Worm (Caenorhabditis elegans) whole organism, L3 larva: ENCODE data around the gene scly-1.

ENCODE experiments used
- R02D3.7 ChIP-seq: fragments of 150-350 bp; optimal IDR thresholded peaks from 2 replicates; lab custom pipeline; 2014; ENCODE audit warnings: missing biosample characterization, missing genetic modification characterization
- ZK546.5 ChIP-seq: sonication (generic microtip); optimal IDR thresholded peaks from 2 replicates; lab custom pipeline; 2017; ENCODE audit warnings: missing biosample characterization, missing genetic modification characterization
- aly-2 ChIP-seq: fragments of 150-350 bp; optimal IDR thresholded peaks from 2 replicates; lab custom pipeline; 2014; ENCODE audit warnings: missing biosample characterization, missing genetic modification characterization
- ama-1 ChIP-seq: fragments of 150-350 bp; optimal IDR thresholded peaks from 2 replicates; lab custom pipeline; 2018
- ceh-28 ChIP-seq: fragments of 150-350 bp; optimal IDR thresholded peaks from 2 replicates; lab custom pipeline; 2014; ENCODE audit warnings: missing biosample characterization, missing genetic modification reagents, missing genetic modification characterization
- ceh-82 ChIP-seq: fragments of 150-350 bp; optimal IDR thresholded peaks from 2 replicates; lab custom pipeline; 2014; ENCODE audit warnings: missing biosample characterization, missing genetic modification characterization
- ceh-9 ChIP-seq: sonication (generic microtip); optimal IDR thresholded peaks from 2 replicates; lab custom pipeline; 2018; ENCODE audit warnings: missing biosample characterization, missing genetic modification characterization
- daf-12 ChIP-seq: fragments of 150-350 bp; optimal IDR thresholded peaks from 2 replicates; lab custom pipeline; 2014; ENCODE audit warnings: missing biosample characterization, missing genetic modification reagents, missing genetic modification characterization
- egl-27 ChIP-seq: sonication (generic microtip); optimal IDR thresholded peaks from 4 replicates; lab custom pipeline; 2017; ENCODE audit warnings: missing biosample characterization, missing genetic modification reagents, missing genetic modification characterization
- egl-5 ChIP-seq: fragments of 150-350 bp; optimal IDR thresholded peaks from 2 replicates; lab custom pipeline; 2017; ENCODE audit warnings: missing biosample characterization, missing genetic modification reagents, missing genetic modification characterization, inconsistent platforms
- elt-1 ChIP-seq: fragments of 150-350 bp; optimal IDR thresholded peaks from 2 replicates; lab custom pipeline; 2014; ENCODE audit warnings: missing biosample characterization, missing genetic modification characterization
- elt-2 ChIP-seq: sonication (generic microtip); optimal IDR thresholded peaks from 2 replicates; lab custom pipeline; 2016; ENCODE audit warnings: missing genetic modification reagents, mild to moderate bottlenecking, missing genetic modification characterization, missing compliant biosample characterization
- elt-3 ChIP-seq, 3 experiments: fragments of 150-350 bp in 1 of 3; sonication (generic microtip) in 2 of 3; optimal IDR thresholded peaks; 2 replicates in 2 of 3; 4 replicates in 1 of 3; lab custom pipeline; 2014 to 2017; ENCODE audit warnings: missing biosample characterization in 3 of 3, missing genetic modification characterization in 3 of 3
- eor-1 ChIP-seq, 2 experiments: fragments of 150-350 bp; optimal IDR thresholded peaks; 2 replicates each; lab custom pipeline; 2014 to 2018; ENCODE audit warnings: missing biosample characterization in 2 of 2, missing genetic modification characterization in 2 of 2
- fkh-10 ChIP-seq: sonication (generic microtip); optimal IDR thresholded peaks from 2 replicates; lab custom pipeline; 2017; ENCODE audit warnings: missing biosample characterization, missing genetic modification reagents, missing genetic modification characterization
- fkh-2 ChIP-seq: fragments of 150-350 bp; optimal IDR thresholded peaks from 2 replicates; lab custom pipeline; 2014; ENCODE audit warnings: missing biosample characterization, missing genetic modification reagents, missing genetic modification characterization
- fos-1 ChIP-seq: fragments of 150-350 bp; optimal IDR thresholded peaks from 2 replicates; lab custom pipeline; 2014; ENCODE audit warnings: missing biosample characterization, missing genetic modification characterization
- hmg-11 ChIP-seq: sonication (generic microtip); optimal IDR thresholded peaks from 2 replicates; lab custom pipeline; 2016; ENCODE audit warnings: missing genetic modification characterization, missing compliant biosample characterization
- lin-15B ChIP-seq: fragments of 150-350 bp; optimal IDR thresholded peaks from 2 replicates; lab custom pipeline; 2014; ENCODE audit warnings: missing biosample characterization, missing genetic modification characterization
- lsy-12 ChIP-seq: sonication (generic microtip); optimal IDR thresholded peaks from 2 replicates; lab custom pipeline; 2016; ENCODE audit warnings: mild to moderate bottlenecking, missing genetic modification characterization, missing compliant biosample characterization
- mdl-1 ChIP-seq: fragments of 150-350 bp; optimal IDR thresholded peaks from 2 replicates; lab custom pipeline; 2014; ENCODE audit warnings: missing biosample characterization, missing genetic modification characterization
- nfya-1 ChIP-seq: sonication (generic microtip); optimal IDR thresholded peaks from 2 replicates; lab custom pipeline; 2017; ENCODE audit warnings: missing genetic modification characterization, mild to moderate bottlenecking, missing compliant biosample characterization, antibody characterized with exemption, moderate library complexity; ENCODE audit not compliant: insufficient read depth
- nhr-11 ChIP-seq: fragments of 150-350 bp; optimal IDR thresholded peaks from 2 replicates; lab custom pipeline; 2014; ENCODE audit warnings: missing biosample characterization, missing genetic modification characterization
- nhr-12 ChIP-seq: fragments of 150-350 bp; optimal IDR thresholded peaks from 2 replicates; lab custom pipeline; 2014; ENCODE audit warnings: missing biosample characterization, missing genetic modification characterization
- nhr-23 ChIP-seq: fragments of 150-350 bp; optimal IDR thresholded peaks from 2 replicates; lab custom pipeline; 2014; ENCODE audit warnings: missing biosample characterization, missing genetic modification reagents, missing genetic modification characterization
- nhr-237 ChIP-seq: fragments of 150-350 bp; optimal IDR thresholded peaks from 2 replicates; lab custom pipeline; 2014; ENCODE audit warnings: missing biosample characterization, missing genetic modification characterization
- nhr-25 ChIP-seq: sonication (generic microtip); optimal IDR thresholded peaks from 2 replicates; lab custom pipeline; 2017; ENCODE audit warnings: missing biosample characterization, missing genetic modification characterization
- nhr-28 ChIP-seq: fragments of 150-350 bp; optimal IDR thresholded peaks from 2 replicates; lab custom pipeline; 2014; ENCODE audit warnings: missing biosample characterization, missing genetic modification characterization
- nhr-43 ChIP-seq: sonication (generic microtip); optimal IDR thresholded peaks from 2 replicates; lab custom pipeline; 2016; ENCODE audit warnings: mild to moderate bottlenecking, missing genetic modification characterization, missing compliant biosample characterization; ENCODE audit not compliant: poor library complexity, severe bottlenecking
- nhr-67 ChIP-seq: fragments of 150-350 bp; optimal IDR thresholded peaks from 2 replicates; lab custom pipeline; 2014; ENCODE audit warnings: missing biosample characterization, missing genetic modification characterization
- nhr-77 ChIP-seq: fragments of 150-350 bp; optimal IDR thresholded peaks from 2 replicates; lab custom pipeline; 2014; ENCODE audit warnings: missing biosample characterization, missing genetic modification characterization
- pha-4 ChIP-seq: fragments of 150-350 bp; optimal IDR thresholded peaks from 2 replicates; lab custom pipeline; 2014; ENCODE audit warnings: missing biosample characterization, missing genetic modification reagents, missing genetic modification characterization
- pqm-1 ChIP-seq: fragments of 150-350 bp; optimal IDR thresholded peaks from 2 replicates; lab custom pipeline; 2017; ENCODE audit warnings: missing biosample characterization, missing genetic modification characterization, inconsistent platforms
- skn-1 ChIP-seq: fragments of 150-350 bp; optimal IDR thresholded peaks from 2 replicates; lab custom pipeline; 2014; ENCODE audit warnings: missing biosample characterization, missing genetic modification characterization
- snpc-4 ChIP-seq: fragments of 150-350 bp; optimal IDR thresholded peaks from 2 replicates; lab custom pipeline; 2014; ENCODE audit warnings: missing biosample characterization, missing genetic modification characterization
- tbx-2 ChIP-seq: sonication (generic microtip); optimal IDR thresholded peaks from 2 replicates; lab custom pipeline; 2016; ENCODE audit warnings: mild to moderate bottlenecking, missing genetic modification characterization, missing compliant biosample characterization
- unc-39 ChIP-seq: sonication (generic microtip); optimal IDR thresholded peaks from 4 replicates; lab custom pipeline; 2017; ENCODE audit warnings: missing biosample characterization, missing genetic modification characterization
- ztf-11 ChIP-seq: fragments of 150-350 bp; optimal IDR thresholded peaks from 2 replicates; lab custom pipeline; 2014; ENCODE audit warnings: missing biosample characterization, missing genetic modification characterization
- ztf-4 ChIP-seq: fragments of 150-350 bp; optimal IDR thresholded peaks from 2 replicates; lab custom pipeline; 2014; ENCODE audit warnings: missing biosample characterization, missing genetic modification characterization

scly-1 gene

ce11 chrII:6260684-6261083 is 20.2 kb downstream of the scly-1 start, which contains the start of gene nmgp-1:
TSS of gene nmgp-1 (plus strand) at chrII:6260857.
- TF ChIP-seq pha-4 (tag; lab: Kevin White, UChicago) (peak; percentile 54), ZK546.5 (tag; lab: Kevin White, UChicago) (no peak)

- TF ChIP-seq pha-4 (tag; lab: Kevin White, UChicago), result peak; percentile 28
- TF ChIP-seq mdl-1 (tag; lab: Kevin White, UChicago), result no peak
- peak; percentile 36 for TF ChIP-seq pqm-1 (tag; lab: Kevin White, UChicago)
- peak; percentile 57 for TF ChIP-seq elt-2 (tag; lab: Kevin White, UChicago)
Observed at ce11 chrII:6259867-6260266, 21.0 kb downstream of the scly-1 start, which contains the start of gene F13H8.11. TSS of gene F13H8.11 (minus strand) at chrII:6260021.

- TF ChIP-seq nhr-43 (peak; percentile 26), nhr-25 (tag; lab: Kevin White, UChicago) (peak; percentile 2), mdl-1 (tag; lab: Kevin White, UChicago) (no peak)
Observed at ce11 chrII:6257220-6257877, 23.6 kb downstream of the scly-1 start.

ce11 chrII:6256024-6256423 is 24.9 kb downstream of the scly-1 start, which contains the start of gene F13H8.5:
TSS of gene F13H8.5 (minus strand) at chrII:6256124.
- TF ChIP-seq fkh-2 (tag; lab: Kevin White, UChicago), result no peak
- no peak for TF ChIP-seq ztf-11 (tag; lab: Kevin White, UChicago)
- TF ChIP-seq unc-39 (tag; lab: Kevin White, UChicago), result no peak
- no peak for TF ChIP-seq nhr-11 (tag; lab: Kevin White, UChicago)
- TF ChIP-seq tbx-2, result no peak
- TF ChIP-seq elt-1 (tag; lab: Kevin White, UChicago), result no peak
- TF ChIP-seq R02D3.7, result no peak
- no peak for TF ChIP-seq eor-1 (tag; optimal IDR thresholded peaks at IDR 0.05; lab: Kevin White, UChicago)
- TF ChIP-seq daf-12, result no peak
- no peak for TF ChIP-seq aly-2 (tag; lab: Kevin White, UChicago)
- no peak for TF ChIP-seq ama-1
- no peak for TF ChIP-seq nhr-77 (tag; lab: Kevin White, UChicago)

DNA sequence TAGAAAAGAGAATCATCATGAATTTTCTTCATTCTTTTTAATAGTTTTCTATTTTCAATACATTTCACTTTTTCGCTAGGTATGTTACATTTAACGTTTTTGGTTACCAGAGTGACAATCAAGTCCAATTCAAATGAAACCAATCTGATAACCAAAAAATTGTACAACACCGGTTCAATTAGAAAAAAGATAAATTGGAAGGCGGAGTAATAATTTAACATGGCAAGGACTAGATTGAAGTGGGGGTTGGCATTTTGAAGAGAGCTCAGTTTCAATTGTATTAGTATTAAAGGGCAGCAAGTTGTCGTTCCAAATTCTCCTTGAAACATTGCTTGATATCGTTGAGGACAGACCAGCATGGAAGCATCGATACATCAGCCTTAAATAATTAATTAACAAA is 28.2 kb downstream of the scly-1 start:
- TF ChIP-seq nhr-237 (tag; lab: Kevin White, UChicago) (no peak), skn-1 (no peak), ZK546.5 (tag; lab: Kevin White, UChicago) (no peak), lin-15B (tag; lab: Kevin White, UChicago) (no peak), eor-1 (tag; optimal IDR thresholded peaks at IDR 0.05; lab: Kevin White, UChicago) (no peak), aly-2 (tag; lab: Kevin White, UChicago) (peak; percentile 14), daf-12 (no peak)

DNA sequence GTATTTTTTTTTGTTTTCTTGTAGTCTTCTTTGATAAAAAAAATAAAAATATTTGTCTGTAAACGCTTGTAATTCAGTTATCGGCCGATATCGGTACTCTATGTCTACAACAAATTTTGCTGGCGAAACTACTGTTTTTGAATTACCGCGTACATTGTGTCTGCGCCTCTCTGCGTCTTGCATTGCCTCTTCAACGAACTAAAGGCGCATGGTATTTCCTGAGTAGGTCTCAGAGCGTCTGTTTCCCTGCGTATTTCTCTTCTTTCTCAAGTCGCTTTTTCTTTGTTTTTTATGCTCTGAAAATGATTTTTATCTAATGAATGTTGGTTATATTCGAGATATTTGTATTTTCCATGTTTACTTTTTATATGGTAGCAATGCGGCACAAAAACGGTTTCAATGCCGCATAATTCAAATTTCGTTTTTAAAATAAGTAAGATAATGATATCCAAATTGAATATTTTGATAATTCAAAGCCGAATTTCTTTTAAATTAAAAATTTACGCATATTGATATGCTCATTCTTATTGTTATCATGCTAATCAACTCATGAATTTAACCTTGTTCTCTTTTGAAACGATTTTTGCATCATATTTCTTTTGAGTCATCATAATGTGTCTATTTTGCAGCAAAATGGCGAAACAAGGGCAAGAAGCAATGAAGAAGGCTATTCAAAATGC is 30.0 kb downstream of the scly-1 start, which contains the start of gene phb-2:
Gene phb-2, plus strand, starts transcription at position 630 of the 680 bp plus-strand sequence.
- no peak for TF ChIP-seq fos-1
- TF ChIP-seq eor-1 (tag; optimal IDR thresholded peaks at IDR 0.05; lab: Kevin White, UChicago), result no peak
- TF ChIP-seq ceh-82, result peak; percentile 6
- peak; percentile 88 for TF ChIP-seq nhr-25 (tag; lab: Kevin White, UChicago)
- TF ChIP-seq nhr-237 (tag; lab: Kevin White, UChicago), result no peak
- TF ChIP-seq elt-3 (tag; optimal IDR thresholded peaks at IDR 0.05; lab: Kevin White, UChicago), result peak in 1 of 3 experiments; percentile 4
- TF ChIP-seq nhr-11 (tag; lab: Kevin White, UChicago), result peak; percentile 53
- TF ChIP-seq hmg-11, result peak; percentile 71
- no peak for TF ChIP-seq nhr-28 (tag; lab: Kevin White, UChicago)
- no peak for TF ChIP-seq lsy-12 (tag; lab: Kevin White, UChicago)
- TF ChIP-seq snpc-4 (tag; lab: Kevin White, UChicago), result peak; percentile 79
- TF ChIP-seq ZK546.5 (tag; lab: Kevin White, UChicago), result no peak
- no peak for TF ChIP-seq aly-2 (tag; lab: Kevin White, UChicago)
- no peak for TF ChIP-seq fkh-10 (GFP tag; lab: Kevin White, UChicago)
- peak; percentile 77 for TF ChIP-seq nhr-23 (tag; lab: Kevin White, UChicago)
- TF ChIP-seq ztf-4, result no peak
- TF ChIP-seq ceh-28 (tag; lab: Kevin White, UChicago), result peak; percentile 53
- no peak for TF ChIP-seq nhr-12 (tag; lab: Kevin White, UChicago)
- no peak for TF ChIP-seq mdl-1 (tag; lab: Kevin White, UChicago)
- TF ChIP-seq daf-12, result no peak
- no peak for TF ChIP-seq ceh-9 (tag; lab: Kevin White, UChicago)
- TF ChIP-seq nfya-1 (tag; lab: Kevin White, UChicago), result peak; percentile 90
- TF ChIP-seq lin-15B (tag; lab: Kevin White, UChicago), result peak; percentile 84
- no peak for TF ChIP-seq nhr-67 (tag; lab: Kevin White, UChicago)
- TF ChIP-seq nhr-43, result peak; percentile 53
- TF ChIP-seq pha-4 (tag; lab: Kevin White, UChicago), result peak; percentile 94
- no peak for TF ChIP-seq nhr-77 (tag; lab: Kevin White, UChicago)
- TF ChIP-seq egl-5, result peak; percentile 89
- peak; percentile 8 for TF ChIP-seq egl-27
- no peak for TF ChIP-seq tbx-2
